Fruit fly (Drosophila melanogaster) whole organism, prepupa: ENCODE measurements around the gene CG1983.

ENCODE experiments used
- Blimp-1 ChIP-seq: fragments of 200-800 bp; sonication (Bioruptor generic); optimal IDR thresholded peaks from 3 replicates; lab custom pipeline; 2017; ENCODE audit warnings: missing biosample characterization, missing genetic modification characterization, mild to moderate bottlenecking, moderate library complexity, missing genetic modification reagents
- CG10631 ChIP-seq: fragments of 200-800 bp; sonication (Bioruptor generic); optimal IDR thresholded peaks from 2 replicates; lab custom pipeline; 2016; ENCODE audit warnings: missing biosample characterization, missing genetic modification characterization
- CG10669 ChIP-seq: fragments of 200-800 bp; sonication (Bioruptor generic); optimal IDR thresholded peaks from 3 replicates; lab custom pipeline; 2018; ENCODE audit warnings: missing biosample characterization, mild to moderate bottlenecking, missing genetic modification characterization, moderate library complexity
- CG11762 ChIP-seq: fragments of 200-800 bp; sonication (Bioruptor generic); optimal IDR thresholded peaks from 3 replicates; lab custom pipeline; 2016; ENCODE audit warnings: missing biosample characterization, missing genetic modification characterization; ENCODE audit not compliant: insufficient read depth
- CG11902 ChIP-seq: fragments of 200-800 bp; sonication (Bioruptor generic); optimal IDR thresholded peaks from 3 replicates; lab custom pipeline; 2016; ENCODE audit warnings: missing biosample characterization, missing genetic modification characterization
- CG15336 ChIP-seq: fragments of 200-800 bp; sonication (Bioruptor generic); IDR thresholded peaks from 2 replicates; pipeline ENCODE4 v1.3.6; 2022; ENCODE audit warnings: missing biosample characterization, missing genetic modification characterization
- CG1621 ChIP-seq: fragments of 200-800 bp; sonication (Bioruptor generic); optimal IDR thresholded peaks from 3 replicates; lab custom pipeline; 2018; ENCODE audit warnings: missing biosample characterization, mild to moderate bottlenecking, missing genetic modification characterization
- CG16779 ChIP-seq: fragments of 200-800 bp; sonication (Bioruptor generic); optimal IDR thresholded peaks from 3 replicates; lab custom pipeline; 2017; ENCODE audit warnings: missing biosample characterization, mild to moderate bottlenecking, missing genetic modification characterization
- CG3032 ChIP-seq: fragments of 200-800 bp; optimal IDR thresholded peaks from 2 replicates; lab custom pipeline; 2019; ENCODE audit warnings: missing biosample characterization, mild to moderate bottlenecking, missing genetic modification characterization, moderate library complexity
- CG34406 ChIP-seq: fragments of 200-800 bp; sonication (Bioruptor generic); optimal IDR thresholded peaks from 3 replicates; lab custom pipeline; 2016; ENCODE audit warnings: missing biosample characterization, missing genetic modification characterization
- CG3919 ChIP-seq: fragments of 200-800 bp; sonication (Bioruptor generic); optimal IDR thresholded peaks from 3 replicates; lab custom pipeline; 2016; ENCODE audit warnings: missing biosample characterization, missing genetic modification characterization
- CG6163 ChIP-seq: fragments of 200-800 bp; sonication (Bioruptor generic); IDR thresholded peaks from 3 replicates; pipeline ENCODE4 v1.3.6; 2022; ENCODE audit warnings: missing biosample characterization, missing genetic modification characterization
- CG6276 ChIP-seq: fragments of 200-800 bp; sonication (Bioruptor generic); optimal IDR thresholded peaks from 2 replicates; lab custom pipeline; 2017; ENCODE audit warnings: missing biosample characterization, mild to moderate bottlenecking, missing genetic modification characterization
- CG6792 ChIP-seq: fragments of 200-800 bp; sonication (Bioruptor generic); optimal IDR thresholded peaks from 3 replicates; lab custom pipeline; 2016; ENCODE audit warnings: missing biosample characterization, missing genetic modification characterization
- CG6808 ChIP-seq: fragments of 200-800 bp; sonication (Bioruptor generic); optimal IDR thresholded peaks from 3 replicates; lab custom pipeline; 2017; ENCODE audit warnings: missing biosample characterization, missing genetic modification characterization, mild to moderate bottlenecking, moderate library complexity, missing genetic modification reagents
- CG8119 ChIP-seq: fragments of 200-800 bp; sonication (Bioruptor generic); IDR thresholded peaks from 3 replicates; pipeline ENCODE4 v1.3.6; 2022; ENCODE audit warnings: missing biosample characterization, missing genetic modification characterization
- CG8319 ChIP-seq: fragments of 200-800 bp; sonication (Bioruptor generic); optimal IDR thresholded peaks from 3 replicates; lab custom pipeline; 2016; ENCODE audit warnings: missing biosample characterization, missing genetic modification characterization
- CG8632 ChIP-seq: fragments of 200-800 bp; sonication (Bioruptor generic); optimal IDR thresholded peaks from 3 replicates; lab custom pipeline; 2016; ENCODE audit warnings: missing biosample characterization, missing genetic modification characterization
- CG9139 ChIP-seq: fragments of 200-800 bp; sonication (Bioruptor generic); optimal IDR thresholded peaks from 3 replicates; lab custom pipeline; 2017; ENCODE audit warnings: missing biosample characterization, mild to moderate bottlenecking, missing genetic modification characterization
- Eip75B ChIP-seq: fragments of 200-800 bp; sonication (Bioruptor generic); optimal IDR thresholded peaks from 3 replicates; lab custom pipeline; 2016; ENCODE audit warnings: missing biosample characterization, missing genetic modification characterization
- Eip78C ChIP-seq: fragments of 200-800 bp; sonication (Bioruptor generic); peaks from one replicate; lab custom pipeline; 2016; ENCODE audit warnings: missing biosample characterization, missing genetic modification characterization
- Eip93F ChIP-seq: fragments of 200-800 bp; sonication (Bioruptor generic); optimal IDR thresholded peaks from 2 replicates; lab custom pipeline; 2016; ENCODE audit warnings: missing biosample characterization, mild to moderate bottlenecking, missing genetic modification characterization
- Ets21C ChIP-seq: fragments of 200-800 bp; sonication (Bioruptor generic); optimal IDR thresholded peaks from 3 replicates; lab custom pipeline; 2016; ENCODE audit warnings: missing biosample characterization, missing genetic modification characterization
- Ets96B ChIP-seq: fragments of 200-800 bp; optimal IDR thresholded peaks from 2 replicates; lab custom pipeline; 2019; ENCODE audit warnings: missing biosample characterization, mild to moderate bottlenecking, missing genetic modification characterization, moderate library complexity
- Gug ChIP-seq: fragments of 200-800 bp; sonication (Bioruptor generic); IDR thresholded peaks from 2 replicates; pipeline ENCODE4 v1.3.6; 2022; ENCODE audit warnings: missing biosample characterization, missing genetic modification characterization
- Hr38 ChIP-seq: sonication (Bioruptor generic); optimal IDR thresholded peaks from 2 replicates; lab custom pipeline; 2016; ENCODE audit warnings: missing biosample characterization, missing genetic modification characterization
- Hr4 ChIP-seq: fragments of 200-800 bp; sonication (Bioruptor generic); optimal IDR thresholded peaks from 3 replicates; lab custom pipeline; 2016; ENCODE audit warnings: missing biosample characterization, missing genetic modification characterization
- Lpt ChIP-seq: fragments of 200-800 bp; sonication (Bioruptor generic); optimal IDR thresholded peaks from 3 replicates; lab custom pipeline; 2016; ENCODE audit warnings: missing biosample characterization, missing genetic modification characterization
- OdsH ChIP-seq: fragments of 200-800 bp; sonication (Bioruptor generic); optimal IDR thresholded peaks from 3 replicates; lab custom pipeline; 2016; ENCODE audit warnings: missing biosample characterization, missing genetic modification characterization
- Sox102F ChIP-seq: fragments of 200-800 bp; sonication (Bioruptor generic); optimal IDR thresholded peaks from 2 replicates; lab custom pipeline; 2016; ENCODE audit warnings: missing biosample characterization, mild to moderate bottlenecking, missing genetic modification characterization
- cyc ChIP-seq: fragments of 200-800 bp; sonication (Bioruptor generic); optimal IDR thresholded peaks from 3 replicates; lab custom pipeline; 2016; ENCODE audit warnings: missing biosample characterization, missing genetic modification characterization
- dac ChIP-seq: fragments of 200-800 bp; sonication (Bioruptor generic); optimal IDR thresholded peaks from 2 replicates; lab custom pipeline; 2017; ENCODE audit warnings: missing biosample characterization, mild to moderate bottlenecking, missing genetic modification characterization
- dsx ChIP-seq: fragments of 200-800 bp; optimal IDR thresholded peaks from 3 replicates; lab custom pipeline; 2019; ENCODE audit warnings: missing biosample characterization, mild to moderate bottlenecking, missing genetic modification characterization, moderate library complexity; ENCODE audit not compliant: poor library complexity, severe bottlenecking
- eg ChIP-seq: fragments of 200-800 bp; sonication (Bioruptor generic); IDR thresholded peaks from 3 replicates; pipeline ENCODE4 v1.3.6; 2022; ENCODE audit warnings: missing biosample characterization, missing genetic modification characterization
- esn ChIP-seq: fragments of 200-800 bp; sonication (Bioruptor generic); optimal IDR thresholded peaks from 2 replicates; lab custom pipeline; 2016; ENCODE audit warnings: missing biosample characterization, mild to moderate bottlenecking, missing genetic modification characterization, moderate library complexity
- fd59A ChIP-seq: fragments of 200-800 bp; sonication (Bioruptor generic); optimal IDR thresholded peaks from 2 replicates; lab custom pipeline; 2017; ENCODE audit warnings: missing biosample characterization, mild to moderate bottlenecking, missing genetic modification characterization, missing genetic modification reagents
- fd85E ChIP-seq: fragments of 200-800 bp; sonication (Bioruptor generic); optimal IDR thresholded peaks from 3 replicates; lab custom pipeline; 2016; ENCODE audit warnings: missing biosample characterization, missing genetic modification characterization
- fkh ChIP-seq: fragments of 200-800 bp; sonication (Bioruptor generic); optimal IDR thresholded peaks from 3 replicates; lab custom pipeline; 2017; ENCODE audit warnings: missing biosample characterization, mild to moderate bottlenecking, missing genetic modification characterization, moderate library complexity
- lz ChIP-seq: fragments of 200-800 bp; sonication (Bioruptor generic); optimal IDR thresholded peaks from 3 replicates; lab custom pipeline; 2016; ENCODE audit warnings: missing biosample characterization, missing genetic modification characterization
- net ChIP-seq: fragments of 200-800 bp; sonication (Bioruptor generic); optimal IDR thresholded peaks from 3 replicates; lab custom pipeline; 2016; ENCODE audit warnings: missing biosample characterization, missing genetic modification characterization
- pdm3 ChIP-seq: fragments of 200-800 bp; sonication (Bioruptor generic); optimal IDR thresholded peaks from 3 replicates; lab custom pipeline; 2016; ENCODE audit warnings: missing biosample characterization, missing genetic modification characterization
- salr ChIP-seq, 2 experiments: fragments of 200-800 bp; sonication (Bioruptor generic); optimal IDR thresholded peaks; 3 replicates each; lab custom pipeline; 2016 to 2018; ENCODE audit warnings: missing biosample characterization in 2 of 2, missing genetic modification characterization in 2 of 2, mild to moderate bottlenecking in 1 of 2
- spab ChIP-seq: fragments of 200-800 bp; sonication (Bioruptor generic); optimal IDR thresholded peaks from 2 replicates; lab custom pipeline; 2017; ENCODE audit warnings: missing biosample characterization, mild to moderate bottlenecking, missing genetic modification characterization, missing genetic modification reagents
- ss ChIP-seq, 2 experiments: fragments of 200-800 bp; sonication (Bioruptor generic); optimal IDR thresholded peaks; 2 replicates in 1 of 2; 3 replicates in 1 of 2; lab custom pipeline; 2017 to 2018; ENCODE audit warnings: mild to moderate bottlenecking in 2 of 2, missing biosample characterization in 2 of 2, missing genetic modification characterization in 2 of 2, moderate library complexity in 1 of 2
- svp ChIP-seq: fragments of 200-800 bp; sonication (Bioruptor generic); peaks from one replicate; lab custom pipeline; 2016; ENCODE audit warnings: missing biosample characterization, missing genetic modification characterization
- vri ChIP-seq: fragments of 200-800 bp; sonication (Bioruptor generic); optimal IDR thresholded peaks from 3 replicates; lab custom pipeline; 2016; ENCODE audit warnings: missing biosample characterization, mild to moderate bottlenecking, missing genetic modification characterization

The CG1983 gene

dm6 chr3R:30195606-30196049 is 18.1 kb upstream of the CG1983 start (continued):
- TF ChIP-seq Eip75B (GFP tag; lab: Kevin White, UChicago) (no peak), spab (GFP tag; lab: Kevin White, UChicago) (no peak), CG34406 (GFP tag; lab: Kevin White, UChicago) (no peak), Blimp-1 (GFP tag; lab: Kevin White, UChicago) (no peak), fd85E (GFP tag; lab: Kevin White, UChicago) (no peak), fd59A (GFP tag; lab: Kevin White, UChicago) (no peak), Lpt (GFP tag; lab: Kevin White, UChicago) (no peak)

- TF ChIP-seq fkh (peak; percentile 44), spab (GFP tag; lab: Kevin White, UChicago) (no peak), Sox102F (no peak), CG11902 (GFP tag; lab: Kevin White, UChicago) (no peak), lz (GFP tag; lab: Kevin White, UChicago) (no peak), pdm3 (GFP tag; lab: Kevin White, UChicago) (no peak), esn (no peak), CG8119 (GFP tag; lab: Robert Waterston, UW) (no peak)
These were observed 16.3 kb upstream of the CG1983 start for dm6 chr3R:30193826-30194225.

dm6 chr3R:30191462-30191874 is 14.0 kb upstream of the CG1983 start:
- peak; percentile 1 for TF ChIP-seq Hr4 (GFP tag; lab: Kevin White, UChicago)
- TF ChIP-seq CG6808 (GFP tag; lab: Kevin White, UChicago): peak; percentile 15
- TF ChIP-seq CG8119 (GFP tag; lab: Robert Waterston, UW): peak; percentile 34; the same call in 1 of the 3 replicates
- peak; percentile 67 for TF ChIP-seq OdsH
- TF ChIP-seq net (GFP tag; lab: Kevin White, UChicago): peak; percentile 71
- no peak for TF ChIP-seq Gug (GFP tag; lab: Robert Waterston, UW)
- peak; percentile 62 for TF ChIP-seq CG3919
- TF ChIP-seq CG34406 (GFP tag; lab: Kevin White, UChicago): peak; percentile 71
- TF ChIP-seq svp (GFP tag; lab: Kevin White, UChicago): peak; percentile 95
- TF ChIP-seq CG9139: no peak
- TF ChIP-seq dac (GFP tag; lab: Kevin White, UChicago): no peak
- TF ChIP-seq CG6163 (GFP tag; lab: Robert Waterston, UW): 0 out of 3 replicates have a peak, but pooled peaks have one; percentile 11
- TF ChIP-seq CG8319 (GFP tag; lab: Kevin White, UChicago): peak; percentile 55
- peak; percentile 85 for TF ChIP-seq esn
- peak; percentile 12 for TF ChIP-seq CG3032 (tag; lab: Kevin White, UChicago)
- peak; percentile 58 to 59 for TF ChIP-seq ss (GFP tag; optimal IDR thresholded peaks at IDR 0.05; lab: Kevin White, UChicago)
- TF ChIP-seq CG11762 (GFP tag; lab: Kevin White, UChicago): peak; percentile 26
- TF ChIP-seq Blimp-1 (GFP tag; lab: Kevin White, UChicago): no peak
- TF ChIP-seq CG10669 (GFP tag; lab: Kevin White, UChicago): peak; percentile 4
- no peak for TF ChIP-seq Ets96B (tag; lab: Kevin White, UChicago)
- TF ChIP-seq CG1621: no peak
- no peak for TF ChIP-seq CG15336 (GFP tag; lab: Robert Waterston, UW)
- peak; percentile 74 for TF ChIP-seq Eip75B (GFP tag; lab: Kevin White, UChicago)
- TF ChIP-seq salr (GFP tag; optimal IDR thresholded peaks at IDR 0.05; lab: Kevin White, UChicago): peak in 1 of 2 experiments; percentile 52
- peak; percentile 62 for TF ChIP-seq CG8632 (GFP tag; lab: Kevin White, UChicago)
- no peak for TF ChIP-seq fd85E (GFP tag; lab: Kevin White, UChicago)
- TF ChIP-seq CG6276 (GFP tag; lab: Kevin White, UChicago): peak; percentile 26
- peak; percentile 94 for TF ChIP-seq Eip78C (GFP tag; lab: Kevin White, UChicago)
- TF ChIP-seq Eip93F (GFP tag; lab: Kevin White, UChicago): no peak
- peak; percentile 43 for TF ChIP-seq CG10631 (GFP tag; lab: Kevin White, UChicago)
- peak; percentile 74 for TF ChIP-seq cyc (GFP tag; lab: Kevin White, UChicago)
- no peak for TF ChIP-seq eg (GFP tag; lab: Robert Waterston, UW)
- TF ChIP-seq Ets21C (GFP tag; lab: Kevin White, UChicago): peak; percentile 63
- TF ChIP-seq Hr38: no peak
- peak; percentile 4 for TF ChIP-seq vri (GFP tag; lab: Kevin White, UChicago)
- TF ChIP-seq Sox102F: peak; percentile 73
- peak; percentile 66 for TF ChIP-seq CG6792 (GFP tag; lab: Kevin White, UChicago)
- peak; percentile 72 for TF ChIP-seq CG11902 (GFP tag; lab: Kevin White, UChicago)
- peak; percentile 78 for TF ChIP-seq lz (GFP tag; lab: Kevin White, UChicago)
- peak; percentile 1 for TF ChIP-seq CG16779
- TF ChIP-seq dsx (GFP tag; lab: Kevin White, UChicago): no peak
